Fruit fly (Drosophila melanogaster): ENCODE data around the gene PyK.
A peak's percentile ranks its signal among the peaks of the same experiment; 100 is the strongest.

DNA sequence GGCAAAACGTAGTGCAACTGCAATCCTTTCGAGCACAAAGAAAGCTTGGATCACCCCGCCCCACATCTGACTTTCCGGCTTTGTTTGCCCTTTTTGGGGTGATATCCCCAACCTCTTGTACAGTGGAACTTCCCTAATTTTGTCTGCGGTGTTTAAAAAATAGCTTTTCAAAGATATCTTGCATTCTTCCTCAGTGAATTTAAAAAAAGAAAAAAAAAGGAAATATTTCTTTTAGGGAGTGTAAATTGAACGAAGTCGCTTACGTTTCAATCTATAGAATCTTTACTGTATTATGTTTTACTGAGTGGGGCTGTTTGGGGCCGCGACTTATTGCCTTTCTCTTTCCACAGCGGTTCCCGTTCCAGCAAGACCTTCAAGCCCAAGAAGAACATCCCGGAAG is 54.3 kb downstream of the PyK start:
- TF ChIP-seq Smox (GFP tag; optimal IDR thresholded peaks at IDR 0.05) (peak; percentile 79), dac (GFP tag; optimal IDR thresholded peaks at IDR 0.05) (no peak), CG8632 (GFP tag; optimal IDR thresholded peaks at IDR 0.05) (peak; percentile 71)
